Fruit fly (Drosophila melanogaster): ENCODE data around the gene ssx.
A peak's percentile ranks its signal among the peaks of the same experiment; 100 is the strongest.

ssx gene

DNA sequence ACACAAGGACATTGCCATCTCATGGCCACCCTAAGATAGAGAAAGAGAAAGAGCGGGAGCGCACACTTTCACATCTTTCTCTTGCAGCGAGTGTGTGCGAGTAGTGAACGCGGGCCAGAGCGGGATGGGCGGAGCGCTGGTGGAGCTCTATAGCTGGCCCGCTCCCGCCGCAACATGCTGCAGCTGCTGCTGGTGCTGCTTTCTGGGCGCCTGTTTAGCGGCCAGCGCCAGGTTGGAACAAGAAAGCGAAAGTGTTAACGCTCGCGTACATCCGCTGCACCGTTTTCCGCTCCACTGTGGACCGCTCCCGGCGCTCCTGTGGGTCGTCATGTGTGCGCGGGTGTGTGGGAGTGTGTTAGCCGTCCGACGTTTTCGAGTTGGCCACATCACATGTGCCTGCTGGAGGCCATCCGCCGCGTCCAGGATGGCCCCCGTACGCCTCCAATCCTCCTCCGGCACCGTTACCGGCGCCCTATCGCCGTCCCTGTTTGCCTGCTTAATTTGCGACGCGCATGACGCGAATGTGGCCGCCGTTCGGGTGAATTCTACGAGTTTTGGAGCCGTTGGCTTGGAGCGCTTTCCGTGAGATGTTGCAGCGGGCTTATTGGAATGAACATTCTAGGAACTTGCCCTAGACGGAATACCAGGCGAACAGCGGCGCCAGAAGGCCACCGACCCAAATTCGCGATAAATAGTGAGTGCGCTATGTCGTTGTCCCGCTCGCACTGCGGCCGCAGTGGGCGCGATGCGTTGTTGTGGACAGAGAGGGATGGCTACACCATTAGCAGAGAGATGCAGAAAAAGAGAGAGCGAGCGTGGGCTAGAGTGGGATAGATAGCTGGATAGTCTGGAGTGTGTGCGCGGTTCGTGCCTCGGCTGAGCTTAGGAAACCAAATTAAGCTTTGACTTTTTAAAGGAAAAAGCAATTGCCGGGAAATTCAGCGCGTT lies 28.9 kb downstream of the ssx start (continued):
- TF ChIP-seq sr (GFP tag; IDR thresholded peaks at IDR 0.05) (peak; percentile 77), mam (GFP tag; optimal IDR thresholded peaks at IDR 0.05) (no peak), CG1792 (GFP tag; optimal IDR thresholded peaks at IDR 0.05) (no peak), dysf (GFP tag; IDR thresholded peaks at IDR 0.05) (0 out of 3 replicates have a peak, but pooled peaks have one; percentile 26), gcm2 (GFP tag; optimal IDR thresholded peaks at IDR 0.05) (no peak), ssp (GFP tag; IDR thresholded peaks at IDR 0.05) (no peak), bowl (GFP tag; IDR thresholded peaks at IDR 0.05) (no peak), pzg (GFP tag; optimal IDR thresholded peaks at IDR 0.05) (peak; percentile 58), CG3838 (GFP tag; optimal IDR thresholded peaks at IDR 0.05) (no peak), cas (GFP tag; IDR thresholded peaks at IDR 0.05) (no peak), Aef1 (GFP tag; IDR thresholded peaks at IDR 0.05) (no peak), CHES-1-like (GFP tag; optimal IDR thresholded peaks at IDR 0.05) (peak; percentile 13), CG6254 (GFP tag; optimal IDR thresholded peaks at IDR 0.05) (peak; percentile 18), nerfin-1 (tag; optimal IDR thresholded peaks at IDR 0.05) (peak; percentile 14), Bgb (GFP tag; IDR thresholded peaks at IDR 0.05; ENCODE audit: partially characterized antibody) (peak; percentile 59), CG13287 (GFP tag; IDR thresholded peaks at IDR 0.05; ENCODE audit: partially characterized antibody) (peak; percentile 38; the same call in 1 of the 2 replicates), pros (GFP tag; optimal IDR thresholded peaks at IDR 0.05) (peak; percentile 76), aop (GFP tag; IDR thresholded peaks at IDR 0.05) (peak; percentile 8; the same call in 1 of the 2 replicates), dati (GFP tag; IDR thresholded peaks at IDR 0.05) (no peak), CG33557 (GFP tag; optimal IDR thresholded peaks at IDR 0.05) (peak; percentile 47), Meics (GFP tag; optimal IDR thresholded peaks at IDR 0.05) (no peak), CG10565 (GFP tag; optimal IDR thresholded peaks at IDR 0.05) (no peak), so (GFP tag; IDR thresholded peaks at IDR 0.05) (no peak), hb (GFP tag; IDR thresholded peaks at IDR 0.05; ENCODE audit: partially characterized antibody) (no peak), Adf1 (GFP tag; IDR thresholded peaks at IDR 0.05) (peak; percentile 36; the same call in 1 of the 2 replicates), ci (GFP tag; IDR thresholded peaks at IDR 0.05) (peak; percentile 60; the same call in 2 of the 3 replicates), Hsf (GFP tag; optimal IDR thresholded peaks at IDR 0.05) (peak; percentile 14), Sox100B (GFP tag; optimal IDR thresholded peaks at IDR 0.05) (peak; percentile 1), Ets97D (GFP tag; optimal IDR thresholded peaks at IDR 0.05) (no peak), danr (GFP tag; IDR thresholded peaks at IDR 0.05) (no peak), CG10543 (GFP tag; optimal IDR thresholded peaks at IDR 0.05) (peak; percentile 91), Deaf1 (tag; optimal IDR thresholded peaks at IDR 0.05) (peak; percentile 85), dimm (GFP tag; IDR thresholded peaks at IDR 0.05) (no peak), D19A (tag; optimal IDR thresholded peaks at IDR 0.05) (no peak), CG10959 (GFP tag; IDR thresholded peaks at IDR 0.05) (no peak), Side (GFP tag; optimal IDR thresholded peaks at IDR 0.05) (no peak), gce (GFP tag; IDR thresholded peaks at IDR 0.05) (0 out of 3 replicates have a peak, but pooled peaks have one; percentile 9), ase (GFP tag; IDR thresholded peaks at IDR 0.05) (no peak), CG14014 (GFP tag; IDR thresholded peaks at IDR 0.05) (peak; percentile 17; the same call in 1 of the 2 replicates), CG5245 (GFP tag; optimal IDR thresholded peaks at IDR 0.05) (peak; percentile 9), unc-4 (GFP tag; IDR thresholded peaks at IDR 0.05; ENCODE audit: partially characterized antibody) (peak; percentile 36; the same call in 1 of the 2 replicates), CG12236 (GFP tag; optimal IDR thresholded peaks at IDR 0.05) (no peak), CG15479 (GFP tag; optimal IDR thresholded peaks at IDR 0.05) (no peak), ato (GFP tag; IDR thresholded peaks at IDR 0.05; ENCODE audit: partially characterized antibody) (peak; percentile 43; the same call in 1 of the 2 replicates), HmgZ (tag; optimal IDR thresholded peaks at IDR 0.05) (peak; percentile 71), CG4282 (GFP tag; optimal IDR thresholded peaks at IDR 0.05) (no peak), CG11560 (tag; IDR thresholded peaks at IDR 0.05) (no peak), CG34224 (GFP tag; IDR thresholded peaks at IDR 0.05; ENCODE audit: partially characterized antibody) (peak; percentile 39; the same call in 2 of the 3 replicates)

All from whole organism, embryonic.